Worm (Caenorhabditis elegans) whole organism, early embryonic: ENCODE measurements around the gene M195.2.

Experiments used
- ets-7 ChIP-seq: sonication (generic microtip); optimal IDR thresholded peaks from 2 replicates; lab custom pipeline; 2016; ENCODE audit warnings: missing genotype, missing genetic modification characterization, missing compliant biosample characterization
- flt-1 ChIP-seq: fragments of 200-800 bp; sonication (Bioruptor generic); IDR thresholded peaks from 2 replicates; pipeline ENCODE4 v1.3.6; 2022; ENCODE audit warnings: missing genetic modification characterization, missing compliant biosample characterization
- scrt-1 ChIP-seq: fragments of 200-800 bp; sonication (Bioruptor generic); IDR thresholded peaks from 2 replicates; pipeline ENCODE4 v1.3.6; 2022; ENCODE audit warnings: missing genetic modification characterization, missing compliant biosample characterization

- TF ChIP-seq ets-7 (tag; lab: Kevin White, UChicago) = no peak
- TF ChIP-seq flt-1 = no peak
- no peak for TF ChIP-seq scrt-1 (GFP tag; lab: Robert Waterston, UW)
These were observed 17.2 kb downstream of the M195.2 start for ce11 chrII:8377722-8378121.
